Fruit fly (Drosophila melanogaster): ENCODE measurements around the gene CG6125.

- TF ChIP-seq emc (GFP tag; optimal IDR thresholded peaks at IDR 0.05) (no peak), CG10147 (GFP tag; optimal IDR thresholded peaks at IDR 0.05) (no peak), dan (GFP tag; IDR thresholded peaks at IDR 0.05) (no peak), pum (GFP tag; optimal IDR thresholded peaks at IDR 0.05) (no peak)
Measured at dm6 chr3R:15409110-15409771, 2.4 kb upstream of the CG6125 start.

All from whole organism, embryonic.